Fruit fly (Drosophila melanogaster) whole organism, embryonic: ENCODE data around the gene cnc.

Experiments
- B-H2 ChIP-seq: fragments of 200-800 bp; sonication (Bioruptor generic); optimal IDR thresholded peaks from 2 replicates; lab custom pipeline; 2018; ENCODE audit warnings: missing biosample characterization, mild to moderate bottlenecking, missing genetic modification characterization
- CG10267 ChIP-seq: fragments of 200-800 bp; sonication (Bioruptor generic); optimal IDR thresholded peaks from 2 replicates; lab custom pipeline; 2018; ENCODE audit warnings: missing biosample characterization, mild to moderate bottlenecking, missing genetic modification characterization, moderate library complexity
- CG10565 ChIP-seq: fragments of 200-800 bp; sonication (Bioruptor generic); optimal IDR thresholded peaks from 3 replicates; lab custom pipeline; 2016; ENCODE audit warnings: missing biosample characterization, mild to moderate bottlenecking, missing genetic modification characterization
- CG12071 ChIP-seq: fragments of 200-800 bp; sonication (Bioruptor generic); optimal IDR thresholded peaks from 3 replicates; lab custom pipeline; 2018; ENCODE audit warnings: missing biosample characterization, mild to moderate bottlenecking, missing genetic modification characterization
- CG12769 ChIP-seq: fragments of 200-800 bp; sonication (Bioruptor generic); optimal IDR thresholded peaks from 2 replicates; lab custom pipeline; 2019; ENCODE audit warnings: missing biosample characterization, mild to moderate bottlenecking, missing genetic modification characterization, moderate library complexity
- CG14860 ChIP-seq: fragments of 200-800 bp; sonication (Bioruptor generic); IDR thresholded peaks from 3 replicates; pipeline ENCODE4 v1.3.6; 2022; ENCODE audit warnings: missing biosample characterization, missing genetic modification characterization; ENCODE audit not compliant: partially characterized antibody
- CG15696 ChIP-seq: fragments of 200-800 bp; sonication (Bioruptor generic); optimal IDR thresholded peaks from 2 replicates; lab custom pipeline; 2019; ENCODE audit warnings: missing biosample characterization, mild to moderate bottlenecking, missing genetic modification characterization, moderate library complexity
- CG17568 ChIP-seq: fragments of 200-800 bp; sonication (Bioruptor generic); optimal IDR thresholded peaks from 2 replicates; lab custom pipeline; 2018; ENCODE audit warnings: missing biosample characterization, mild to moderate bottlenecking, missing genetic modification characterization, moderate library complexity
- CG2199 ChIP-seq: fragments of 200-800 bp; sonication (Bioruptor generic); IDR thresholded peaks from 3 replicates; pipeline ENCODE4 v1.3.6; 2022; ENCODE audit warnings: missing biosample characterization, missing genetic modification characterization
- CG2712 ChIP-seq: fragments of 200-800 bp; optimal IDR thresholded peaks from 3 replicates; lab custom pipeline; 2019; ENCODE audit warnings: missing biosample characterization, mild to moderate bottlenecking, missing genetic modification characterization, moderate library complexity
- CG2875 ChIP-seq: fragments of 200-800 bp; sonication (Bioruptor generic); optimal IDR thresholded peaks from 2 replicates; lab custom pipeline; 2017; ENCODE audit warnings: missing biosample characterization, mild to moderate bottlenecking, missing genetic modification characterization, missing genetic modification reagents
- CG2889 ChIP-seq: fragments of 200-800 bp; sonication (Bioruptor generic); IDR thresholded peaks from 3 replicates; pipeline ENCODE4 v1.3.6; 2022; ENCODE audit warnings: missing biosample characterization, missing genetic modification characterization
- CG6689 ChIP-seq: fragments of 200-800 bp; sonication (Bioruptor generic); IDR thresholded peaks from 2 replicates; pipeline ENCODE4 v1.3.6; 2022; ENCODE audit warnings: missing biosample characterization, missing genetic modification characterization
- CG7556 ChIP-seq: fragments of 200-800 bp; sonication (Bioruptor generic); optimal IDR thresholded peaks from 2 replicates; lab custom pipeline; 2017; ENCODE audit warnings: missing biosample characterization, mild to moderate bottlenecking, missing genetic modification characterization
- CG8089 ChIP-seq: fragments of 200-800 bp; sonication (Bioruptor generic); optimal IDR thresholded peaks from 3 replicates; lab custom pipeline; 2016; ENCODE audit warnings: missing biosample characterization, missing genetic modification characterization
- Dip3 ChIP-seq: fragments of 200-800 bp; sonication (Bioruptor generic); optimal IDR thresholded peaks from 3 replicates; lab custom pipeline; 2016; ENCODE audit warnings: missing biosample characterization, missing genetic modification characterization
- Doc3 ChIP-seq: fragments of 200-800 bp; sonication (Bioruptor generic); IDR thresholded peaks from 3 replicates; pipeline ENCODE4 v1.3.6; 2022; ENCODE audit warnings: missing biosample characterization, missing genetic modification characterization; ENCODE audit not compliant: partially characterized antibody
- Eip74EF ChIP-seq, 2 experiments: fragments of 200-800 bp in 1 of 2; fragments of >200 bp in 1 of 2; sonication (Bioruptor generic) in 1 of 2; optimal IDR thresholded peaks; 2 replicates each; lab custom pipeline; 2017 to 2019; ENCODE audit warnings: missing biosample characterization in 2 of 2, missing genetic modification characterization in 2 of 2, mild to moderate bottlenecking in 1 of 2, moderate library complexity in 1 of 2
- Ets65A ChIP-seq: fragments of 200-800 bp; sonication (Bioruptor generic); peaks from one replicate; lab custom pipeline; 2016; ENCODE audit warnings: missing biosample characterization, missing genetic modification characterization
- Fer1 ChIP-seq: fragments of 200-800 bp; sonication (Bioruptor generic); optimal IDR thresholded peaks from 2 replicates; lab custom pipeline; 2017; ENCODE audit warnings: missing biosample characterization, mild to moderate bottlenecking, missing genetic modification characterization
- HHEX ChIP-seq: fragments of 200-800 bp; sonication (Bioruptor generic); optimal IDR thresholded peaks from 3 replicates; lab custom pipeline; 2017; ENCODE audit warnings: missing biosample characterization, mild to moderate bottlenecking, missing genetic modification characterization, missing genetic modification reagents
- HLH3B ChIP-seq: fragments of 200-800 bp; sonication (Bioruptor generic); IDR thresholded peaks from 2 replicates; pipeline ENCODE4 v1.3.6; 2022; ENCODE audit warnings: missing biosample characterization, missing genetic modification characterization
- Hey ChIP-seq: fragments of 200-800 bp; sonication (Bioruptor generic); optimal IDR thresholded peaks from 3 replicates; lab custom pipeline; 2018; ENCODE audit warnings: missing biosample characterization, mild to moderate bottlenecking, missing genetic modification characterization
- MTF-1 ChIP-seq: fragments of 200-800 bp; sonication (Bioruptor generic); optimal IDR thresholded peaks from 2 replicates; lab custom pipeline; 2018; ENCODE audit warnings: missing biosample characterization, mild to moderate bottlenecking, missing genetic modification characterization, borderline replicate concordance
- Max ChIP-seq: fragments of 200-800 bp; sonication (Bioruptor generic); optimal IDR thresholded peaks from 2 replicates; lab custom pipeline; 2016; ENCODE audit warnings: missing biosample characterization, mild to moderate bottlenecking, missing genetic modification characterization
- Nf-YB ChIP-seq: fragments of 200-800 bp; sonication (Bioruptor generic); optimal IDR thresholded peaks from 3 replicates; lab custom pipeline; 2019; ENCODE audit warnings: missing biosample characterization, mild to moderate bottlenecking, missing genetic modification characterization, moderate library complexity
- Nf-YC ChIP-seq: fragments of 200-800 bp; optimal IDR thresholded peaks from 3 replicates; lab custom pipeline; 2019; ENCODE audit warnings: missing biosample characterization, mild to moderate bottlenecking, missing genetic modification characterization, moderate library complexity
- Ravus ChIP-seq: fragments of 200-800 bp; sonication (Bioruptor generic); IDR thresholded peaks from 2 replicates; pipeline ENCODE4 v1.3.6; 2022; ENCODE audit warnings: missing biosample characterization, missing genetic modification characterization
- Rx ChIP-seq: fragments of 200-800 bp; sonication (Bioruptor generic); IDR thresholded peaks from 2 replicates; pipeline ENCODE4 v1.3.6; 2022; ENCODE audit warnings: missing biosample characterization, missing genetic modification characterization
- Scr ChIP-seq: fragments of 200-800 bp; sonication (Bioruptor generic); IDR thresholded peaks from 2 replicates; pipeline ENCODE4 v1.3.6; 2022; ENCODE audit warnings: missing biosample characterization, missing genetic modification characterization; ENCODE audit not compliant: partially characterized antibody
- TFAM ChIP-seq: fragments of 200-800 bp; sonication (Bioruptor generic); optimal IDR thresholded peaks from 2 replicates; lab custom pipeline; 2017; ENCODE audit warnings: missing biosample characterization, missing genetic modification characterization, inconsistent platforms
- Xbp1 ChIP-seq: fragments of 200-800 bp; sonication (Bioruptor generic); optimal IDR thresholded peaks from 3 replicates; lab custom pipeline; 2016; ENCODE audit warnings: missing biosample characterization, mild to moderate bottlenecking, missing genetic modification characterization
- Xrp1 ChIP-seq: fragments of 200-800 bp; sonication (Bioruptor generic); IDR thresholded peaks from 2 replicates; pipeline ENCODE4 v1.3.6; 2022; ENCODE audit warnings: missing biosample characterization, missing genetic modification characterization
- cas ChIP-seq: fragments of 200-800 bp; sonication (Bioruptor generic); IDR thresholded peaks from 2 replicates; pipeline ENCODE4 v1.3.6; 2022; ENCODE audit warnings: missing biosample characterization, missing genetic modification characterization
- cg ChIP-seq: fragments of 200-800 bp; sonication (Bioruptor generic); optimal IDR thresholded peaks from 3 replicates; lab custom pipeline; 2019; ENCODE audit warnings: missing biosample characterization, mild to moderate bottlenecking, missing genetic modification characterization, moderate library complexity
- ci ChIP-seq: fragments of 200-800 bp; sonication (Bioruptor generic); IDR thresholded peaks from 3 replicates; pipeline ENCODE4 v1.3.6; 2022; ENCODE audit warnings: missing biosample characterization, missing genetic modification characterization
- crol ChIP-seq: fragments of 200-800 bp; sonication (Bioruptor generic); IDR thresholded peaks from 2 replicates; pipeline ENCODE4 v1.3.6; 2022; ENCODE audit warnings: missing biosample characterization, missing genetic modification characterization
- dan ChIP-seq: fragments of 200-800 bp; sonication (Bioruptor generic); IDR thresholded peaks from 2 replicates; pipeline ENCODE4 v1.3.6; 2022; ENCODE audit warnings: missing biosample characterization, missing genetic modification characterization
- esg ChIP-seq: fragments of 200-800 bp; sonication (Bioruptor generic); conservative IDR thresholded peaks from 2 replicates; pipeline ENCODE4 v1.3.6; 2022; ENCODE audit warnings: missing biosample characterization, missing genetic modification characterization
- hth ChIP-seq: fragments of >200 bp; optimal IDR thresholded peaks from 2 replicates; lab custom pipeline; 2017; ENCODE audit warnings: inconsistent platforms
- ken ChIP-seq: fragments of 200-800 bp; sonication (Bioruptor generic); IDR thresholded peaks from 3 replicates; pipeline ENCODE4 v1.3.6; 2022; ENCODE audit warnings: missing biosample characterization, missing genetic modification characterization
- pho ChIP-seq: fragments of 200-800 bp; sonication (Bioruptor generic); optimal IDR thresholded peaks from 2 replicates; lab custom pipeline; 2016; ENCODE audit warnings: missing biosample characterization, missing genetic modification characterization
- ranshi ChIP-seq: fragments of 200-800 bp; sonication (Bioruptor generic); IDR thresholded peaks from 2 replicates; pipeline ENCODE4 v1.3.6; 2022; ENCODE audit warnings: missing biosample characterization, missing genetic modification characterization
- rib ChIP-seq: fragments of 200-800 bp; sonication (Bioruptor generic); IDR thresholded peaks from 2 replicates; pipeline ENCODE4 v1.3.6; 2022; ENCODE audit warnings: missing biosample characterization, missing genetic modification characterization
- sens ChIP-seq: fragments of 200-800 bp; sonication (Bioruptor generic); peaks from one replicate; lab custom pipeline; 2016; ENCODE audit warnings: missing biosample characterization, missing genetic modification characterization
- ssp ChIP-seq: fragments of 200-800 bp; sonication (Bioruptor generic); IDR thresholded peaks from 2 replicates; pipeline ENCODE4 v1.3.6; 2022; ENCODE audit warnings: missing biosample characterization, missing genetic modification characterization
- tin ChIP-seq: fragments of 200-800 bp; sonication (Bioruptor generic); optimal IDR thresholded peaks from 3 replicates; lab custom pipeline; 2016; ENCODE audit warnings: missing biosample characterization, missing genetic modification characterization
- tio ChIP-seq: fragments of 200-800 bp; sonication (Bioruptor generic); optimal IDR thresholded peaks from 2 replicates; lab custom pipeline; 2017; ENCODE audit warnings: missing biosample characterization, missing genetic modification characterization, inconsistent platforms

Gene cnc

dm6 chr3R:23189958-23190900, 36.3 kb downstream of the cnc start (continued):
- TF ChIP-seq cg (GFP tag; lab: Kevin White, UChicago) (no peak), Nf-YC (tag; lab: Kevin White, UChicago) (peak; percentile 52), CG2875 (GFP tag; lab: Kevin White, UChicago) (no peak), cas (GFP tag; lab: Robert Waterston, UW) (0 out of 2 replicates have a peak, but pooled peaks have one; percentile 55), crol (GFP tag; lab: Robert Waterston, UW) (peak; percentile 63), Fer1 (peak; percentile 82), sens (peak; percentile 94), Xrp1 (GFP tag; lab: Robert Waterston, UW) (peak; percentile 73), Max (GFP tag; lab: Kevin White, UChicago) (peak; percentile 44), HLH3B (GFP tag; lab: Robert Waterston, UW) (peak; percentile 70), MTF-1 (GFP tag; lab: Kevin White, UChicago) (peak; percentile 49), Doc3 (GFP tag; lab: Robert Waterston, UW) (no peak), CG6689 (GFP tag; lab: Robert Waterston, UW) (peak; percentile 69), CG2712 (tag; lab: Kevin White, UChicago) (peak; percentile 76), CG8089 (GFP tag; lab: Kevin White, UChicago) (peak; percentile 33), dan (GFP tag; lab: Robert Waterston, UW) (no peak), rib (GFP tag; lab: Robert Waterston, UW) (peak; percentile 31), CG12769 (peak; percentile 88), Scr (GFP tag; lab: Robert Waterston, UW) (no peak), ranshi (GFP tag; lab: Robert Waterston, UW) (peak; percentile 84), ci (GFP tag; lab: Robert Waterston, UW) (peak; percentile 84), CG17568 (GFP tag; lab: Kevin White, UChicago) (peak; percentile 66), pho (GFP tag; lab: Kevin White, UChicago) (peak; percentile 51), B-H2 (GFP tag; lab: Kevin White, UChicago) (peak; percentile 68), Eip74EF (GFP tag; optimal IDR thresholded peaks at IDR 0.05; lab: Kevin White, UChicago) (peak in 1 of 2 experiments; percentile 57), Dip3 (GFP tag; lab: Kevin White, UChicago) (peak; percentile 61), tio (GFP tag; lab: Kevin White, UChicago) (peak; percentile 63), Ravus (GFP tag; lab: Robert Waterston, UW) (no peak), TFAM (no peak), hth (lab: Kevin White, UChicago) (no peak), Rx (GFP tag; lab: Robert Waterston, UW) (0 out of 2 replicates have a peak, but pooled peaks have one; percentile 33), esg (GFP tag; lab: Robert Waterston, UW) (peak; percentile 49), Hey (tag; lab: Kevin White, UChicago) (no peak), CG10267 (tag; lab: Kevin White, UChicago) (peak; percentile 58), CG2889 (GFP tag; lab: Robert Waterston, UW) (no peak), HHEX (GFP tag; lab: Kevin White, UChicago) (peak; percentile 74), CG7556 (GFP tag; lab: Kevin White, UChicago) (peak; percentile 69), tin (GFP tag; lab: Kevin White, UChicago) (peak; percentile 41), ken (GFP tag; lab: Robert Waterston, UW) (peak; percentile 73; the same call in 2 of the 3 replicates), Nf-YB (peak; percentile 60), CG12071 (GFP tag; lab: Kevin White, UChicago) (peak; percentile 79), Ets65A (peak; percentile 94), CG10565 (GFP tag; lab: Kevin White, UChicago) (no peak), CG2199 (GFP tag; lab: Robert Waterston, UW) (0 out of 3 replicates have a peak, but pooled peaks have one; percentile 10), ssp (peak; percentile 53), CG14860 (GFP tag; lab: Robert Waterston, UW) (no peak), CG15696 (tag; lab: Kevin White, UChicago) (peak; percentile 16), Xbp1 (GFP tag; lab: Kevin White, UChicago) (peak; percentile 79)
